Fruit fly (Drosophila melanogaster): ENCODE measurements around the gene CG13999.
A peak's percentile ranks its signal among the peaks of the same experiment; 100 is the strongest.

- peak; percentile 8 for TF ChIP-seq bab1 (GFP tag; optimal IDR thresholded peaks at IDR 0.05)
- peak; percentile 4 for TF ChIP-seq CG11617 (GFP tag; optimal IDR thresholded peaks at IDR 0.05)
- no peak for TF ChIP-seq Hr96 (GFP tag; optimal IDR thresholded peaks at IDR 0.05)
- TF ChIP-seq CG7045 (GFP tag; optimal IDR thresholded peaks at IDR 0.05), result peak; percentile 15
- peak; percentile 41 for TF ChIP-seq ovo (GFP tag; optimal IDR thresholded peaks at IDR 0.05)
- peak; percentile 65 for TF ChIP-seq kay (GFP tag; ENCODE audit: borderline replicate concordance)
- peak; percentile 52 for TF ChIP-seq Crg-1 (GFP tag; optimal IDR thresholded peaks at IDR 0.05)
- no peak for TF ChIP-seq tj (GFP tag; optimal IDR thresholded peaks at IDR 0.05)
- peak; percentile 12 for TF ChIP-seq CG12768 (GFP tag; optimal IDR thresholded peaks at IDR 0.05)
- TF ChIP-seq CG5204 (GFP tag; optimal IDR thresholded peaks at IDR 0.05), result no peak
- TF ChIP-seq cnc (optimal IDR thresholded peaks at IDR 0.05), result no peak
- TF ChIP-seq Clk (GFP tag; optimal IDR thresholded peaks at IDR 0.05), result no peak
- peak; percentile 35 for TF ChIP-seq CG7101 (tag; optimal IDR thresholded peaks at IDR 0.05)
Observed at dm6 chr2L:5946728-5947127, 9.5 kb downstream of the CG13999 start.

Data from whole organism, adult.